Fruit fly (Drosophila melanogaster) whole organism, prepupa: ENCODE data around the gene Spec2.

Experiments used
- Blimp-1 ChIP-seq: fragments of 200-800 bp; sonication (Bioruptor generic); optimal IDR thresholded peaks from 3 replicates; lab custom pipeline; 2017; ENCODE audit warnings: missing biosample characterization, missing genetic modification characterization, mild to moderate bottlenecking, moderate library complexity, missing genetic modification reagents
- CG10669 ChIP-seq: fragments of 200-800 bp; sonication (Bioruptor generic); optimal IDR thresholded peaks from 3 replicates; lab custom pipeline; 2018; ENCODE audit warnings: missing biosample characterization, mild to moderate bottlenecking, missing genetic modification characterization, moderate library complexity
- CG11294 ChIP-seq: fragments of 200-800 bp; sonication (Bioruptor generic); IDR thresholded peaks from 2 replicates; pipeline ENCODE4 v1.3.6; 2022; ENCODE audit warnings: missing biosample characterization, missing genetic modification characterization
- CG11902 ChIP-seq: fragments of 200-800 bp; sonication (Bioruptor generic); optimal IDR thresholded peaks from 3 replicates; lab custom pipeline; 2016; ENCODE audit warnings: missing biosample characterization, missing genetic modification characterization
- CG15336 ChIP-seq: fragments of 200-800 bp; sonication (Bioruptor generic); IDR thresholded peaks from 2 replicates; pipeline ENCODE4 v1.3.6; 2022; ENCODE audit warnings: missing biosample characterization, missing genetic modification characterization
- CG16779 ChIP-seq: fragments of 200-800 bp; sonication (Bioruptor generic); optimal IDR thresholded peaks from 3 replicates; lab custom pipeline; 2017; ENCODE audit warnings: missing biosample characterization, mild to moderate bottlenecking, missing genetic modification characterization
- CG3032 ChIP-seq: fragments of 200-800 bp; optimal IDR thresholded peaks from 2 replicates; lab custom pipeline; 2019; ENCODE audit warnings: missing biosample characterization, mild to moderate bottlenecking, missing genetic modification characterization, moderate library complexity
- CG3919 ChIP-seq: fragments of 200-800 bp; sonication (Bioruptor generic); optimal IDR thresholded peaks from 3 replicates; lab custom pipeline; 2016; ENCODE audit warnings: missing biosample characterization, missing genetic modification characterization
- CG4318 ChIP-seq: fragments of 200-800 bp; sonication (Bioruptor generic); optimal IDR thresholded peaks from 3 replicates; lab custom pipeline; 2017; ENCODE audit warnings: missing biosample characterization, mild to moderate bottlenecking, missing genetic modification characterization
- CG6163 ChIP-seq: fragments of 200-800 bp; sonication (Bioruptor generic); IDR thresholded peaks from 3 replicates; pipeline ENCODE4 v1.3.6; 2022; ENCODE audit warnings: missing biosample characterization, missing genetic modification characterization
- CG6276 ChIP-seq: fragments of 200-800 bp; sonication (Bioruptor generic); optimal IDR thresholded peaks from 2 replicates; lab custom pipeline; 2017; ENCODE audit warnings: missing biosample characterization, mild to moderate bottlenecking, missing genetic modification characterization
- CG6808 ChIP-seq: fragments of 200-800 bp; sonication (Bioruptor generic); optimal IDR thresholded peaks from 3 replicates; lab custom pipeline; 2017; ENCODE audit warnings: missing biosample characterization, missing genetic modification characterization, mild to moderate bottlenecking, moderate library complexity, missing genetic modification reagents
- CG6854 ChIP-seq: fragments of 200-800 bp; sonication (Bioruptor generic); optimal IDR thresholded peaks from 2 replicates; lab custom pipeline; 2017; ENCODE audit warnings: missing biosample characterization, mild to moderate bottlenecking, missing genetic modification characterization
- CG8119 ChIP-seq: fragments of 200-800 bp; sonication (Bioruptor generic); IDR thresholded peaks from 3 replicates; pipeline ENCODE4 v1.3.6; 2022; ENCODE audit warnings: missing biosample characterization, missing genetic modification characterization
- CG8319 ChIP-seq: fragments of 200-800 bp; sonication (Bioruptor generic); optimal IDR thresholded peaks from 3 replicates; lab custom pipeline; 2016; ENCODE audit warnings: missing biosample characterization, missing genetic modification characterization
- CG8632 ChIP-seq: fragments of 200-800 bp; sonication (Bioruptor generic); optimal IDR thresholded peaks from 3 replicates; lab custom pipeline; 2016; ENCODE audit warnings: missing biosample characterization, missing genetic modification characterization
- CG9139 ChIP-seq: fragments of 200-800 bp; sonication (Bioruptor generic); optimal IDR thresholded peaks from 3 replicates; lab custom pipeline; 2017; ENCODE audit warnings: missing biosample characterization, mild to moderate bottlenecking, missing genetic modification characterization
- Eip75B ChIP-seq: fragments of 200-800 bp; sonication (Bioruptor generic); optimal IDR thresholded peaks from 3 replicates; lab custom pipeline; 2016; ENCODE audit warnings: missing biosample characterization, missing genetic modification characterization
- Eip78C ChIP-seq: fragments of 200-800 bp; sonication (Bioruptor generic); peaks from one replicate; lab custom pipeline; 2016; ENCODE audit warnings: missing biosample characterization, missing genetic modification characterization
- Eip93F ChIP-seq: fragments of 200-800 bp; sonication (Bioruptor generic); optimal IDR thresholded peaks from 2 replicates; lab custom pipeline; 2016; ENCODE audit warnings: missing biosample characterization, mild to moderate bottlenecking, missing genetic modification characterization
- Ets21C ChIP-seq: fragments of 200-800 bp; sonication (Bioruptor generic); optimal IDR thresholded peaks from 3 replicates; lab custom pipeline; 2016; ENCODE audit warnings: missing biosample characterization, missing genetic modification characterization
- Ets96B ChIP-seq: fragments of 200-800 bp; optimal IDR thresholded peaks from 2 replicates; lab custom pipeline; 2019; ENCODE audit warnings: missing biosample characterization, mild to moderate bottlenecking, missing genetic modification characterization, moderate library complexity
- Hr38 ChIP-seq: sonication (Bioruptor generic); optimal IDR thresholded peaks from 2 replicates; lab custom pipeline; 2016; ENCODE audit warnings: missing biosample characterization, missing genetic modification characterization
- Hr4 ChIP-seq: fragments of 200-800 bp; sonication (Bioruptor generic); optimal IDR thresholded peaks from 3 replicates; lab custom pipeline; 2016; ENCODE audit warnings: missing biosample characterization, missing genetic modification characterization
- Lpt ChIP-seq: fragments of 200-800 bp; sonication (Bioruptor generic); optimal IDR thresholded peaks from 3 replicates; lab custom pipeline; 2016; ENCODE audit warnings: missing biosample characterization, missing genetic modification characterization
- Met ChIP-seq: fragments of 200-800 bp; sonication (Bioruptor generic); optimal IDR thresholded peaks from 3 replicates; lab custom pipeline; 2016; ENCODE audit warnings: missing biosample characterization, missing genetic modification characterization
- OdsH ChIP-seq: fragments of 200-800 bp; sonication (Bioruptor generic); optimal IDR thresholded peaks from 3 replicates; lab custom pipeline; 2016; ENCODE audit warnings: missing biosample characterization, missing genetic modification characterization
- Smox ChIP-seq: fragments of 200-800 bp; sonication (Bioruptor generic); optimal IDR thresholded peaks from 3 replicates; lab custom pipeline; 2016; ENCODE audit warnings: missing biosample characterization, missing genetic modification characterization
- Sox102F ChIP-seq: fragments of 200-800 bp; sonication (Bioruptor generic); optimal IDR thresholded peaks from 2 replicates; lab custom pipeline; 2016; ENCODE audit warnings: missing biosample characterization, mild to moderate bottlenecking, missing genetic modification characterization
- Sox14 ChIP-seq: fragments of 200-800 bp; sonication (Bioruptor generic); optimal IDR thresholded peaks from 3 replicates; lab custom pipeline; 2016; ENCODE audit warnings: missing biosample characterization, missing genetic modification characterization
- Sox15 ChIP-seq: fragments of 200-800 bp; sonication (Bioruptor generic); optimal IDR thresholded peaks from 3 replicates; lab custom pipeline; 2016; ENCODE audit warnings: missing biosample characterization, missing genetic modification characterization
- achi ChIP-seq: fragments of 200-800 bp; sonication (Bioruptor generic); optimal IDR thresholded peaks from 3 replicates; lab custom pipeline; 2016; ENCODE audit warnings: missing biosample characterization, missing genetic modification characterization
- acj6 ChIP-seq: fragments of 200-800 bp; sonication (Bioruptor generic); optimal IDR thresholded peaks from 3 replicates; lab custom pipeline; 2016; ENCODE audit warnings: missing biosample characterization, missing genetic modification characterization
- dac ChIP-seq: fragments of 200-800 bp; sonication (Bioruptor generic); optimal IDR thresholded peaks from 2 replicates; lab custom pipeline; 2017; ENCODE audit warnings: missing biosample characterization, mild to moderate bottlenecking, missing genetic modification characterization
- dsx ChIP-seq: fragments of 200-800 bp; optimal IDR thresholded peaks from 3 replicates; lab custom pipeline; 2019; ENCODE audit warnings: missing biosample characterization, mild to moderate bottlenecking, missing genetic modification characterization, moderate library complexity; ENCODE audit not compliant: poor library complexity, severe bottlenecking
- eg ChIP-seq: fragments of 200-800 bp; sonication (Bioruptor generic); IDR thresholded peaks from 3 replicates; pipeline ENCODE4 v1.3.6; 2022; ENCODE audit warnings: missing biosample characterization, missing genetic modification characterization
- esn ChIP-seq: fragments of 200-800 bp; sonication (Bioruptor generic); optimal IDR thresholded peaks from 2 replicates; lab custom pipeline; 2016; ENCODE audit warnings: missing biosample characterization, mild to moderate bottlenecking, missing genetic modification characterization, moderate library complexity
- fd59A ChIP-seq: fragments of 200-800 bp; sonication (Bioruptor generic); optimal IDR thresholded peaks from 2 replicates; lab custom pipeline; 2017; ENCODE audit warnings: missing biosample characterization, mild to moderate bottlenecking, missing genetic modification characterization, missing genetic modification reagents
- fd85E ChIP-seq: fragments of 200-800 bp; sonication (Bioruptor generic); optimal IDR thresholded peaks from 3 replicates; lab custom pipeline; 2016; ENCODE audit warnings: missing biosample characterization, missing genetic modification characterization
- fkh ChIP-seq: fragments of 200-800 bp; sonication (Bioruptor generic); optimal IDR thresholded peaks from 3 replicates; lab custom pipeline; 2017; ENCODE audit warnings: missing biosample characterization, mild to moderate bottlenecking, missing genetic modification characterization, moderate library complexity
- lz ChIP-seq: fragments of 200-800 bp; sonication (Bioruptor generic); optimal IDR thresholded peaks from 3 replicates; lab custom pipeline; 2016; ENCODE audit warnings: missing biosample characterization, missing genetic modification characterization
- net ChIP-seq: fragments of 200-800 bp; sonication (Bioruptor generic); optimal IDR thresholded peaks from 3 replicates; lab custom pipeline; 2016; ENCODE audit warnings: missing biosample characterization, missing genetic modification characterization
- pdm3 ChIP-seq: fragments of 200-800 bp; sonication (Bioruptor generic); optimal IDR thresholded peaks from 3 replicates; lab custom pipeline; 2016; ENCODE audit warnings: missing biosample characterization, missing genetic modification characterization
- spab ChIP-seq: fragments of 200-800 bp; sonication (Bioruptor generic); optimal IDR thresholded peaks from 2 replicates; lab custom pipeline; 2017; ENCODE audit warnings: missing biosample characterization, mild to moderate bottlenecking, missing genetic modification characterization, missing genetic modification reagents
- ss ChIP-seq, 2 experiments: fragments of 200-800 bp; sonication (Bioruptor generic); optimal IDR thresholded peaks; 2 replicates in 1 of 2; 3 replicates in 1 of 2; lab custom pipeline; 2017 to 2018; ENCODE audit warnings: mild to moderate bottlenecking in 2 of 2, missing biosample characterization in 2 of 2, missing genetic modification characterization in 2 of 2, moderate library complexity in 1 of 2
- svp ChIP-seq: fragments of 200-800 bp; sonication (Bioruptor generic); peaks from one replicate; lab custom pipeline; 2016; ENCODE audit warnings: missing biosample characterization, missing genetic modification characterization

Gene Spec2

DNA sequence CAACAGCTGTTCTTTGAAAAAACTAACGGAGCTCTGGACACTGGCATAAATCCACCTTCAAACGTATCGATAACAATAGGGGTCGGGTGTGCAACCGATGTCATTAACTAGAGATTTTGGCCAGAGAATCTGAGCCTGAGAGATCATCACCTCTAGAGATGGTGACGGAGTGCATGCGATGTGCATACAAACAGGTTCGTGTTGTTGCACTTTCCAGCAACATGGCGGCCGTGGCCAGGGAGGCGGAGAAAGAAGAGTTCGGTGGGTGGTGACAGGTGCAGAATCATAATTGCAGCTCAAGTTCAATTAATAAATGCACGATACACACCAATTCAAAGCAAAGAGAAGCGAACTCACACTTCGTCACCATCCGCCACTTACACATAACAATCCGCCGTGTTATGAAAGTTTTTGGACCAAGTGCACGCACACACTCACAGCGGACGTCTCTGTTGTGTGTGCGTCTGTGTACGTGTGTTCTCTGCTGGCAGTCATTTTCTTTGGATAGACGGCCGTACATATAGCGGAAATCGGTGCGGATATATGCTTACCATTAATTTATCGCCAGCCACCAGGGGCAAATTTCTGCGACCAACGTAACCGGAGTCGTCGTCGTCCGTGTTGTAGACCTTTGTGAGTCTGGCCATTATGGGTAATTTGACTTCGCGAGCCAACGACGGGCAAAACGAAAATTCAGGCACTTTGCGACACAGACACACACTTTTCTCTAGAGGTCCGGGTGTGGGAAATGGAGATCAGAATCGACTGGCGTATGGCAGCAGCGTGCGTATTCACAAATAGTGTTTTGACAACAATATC is 35.3 kb upstream of the Spec2 start (continued):
- TF ChIP-seq Blimp-1 (GFP tag; lab: Kevin White, UChicago) (no peak), CG6276 (GFP tag; lab: Kevin White, UChicago) (no peak), Sox14 (no peak), Ets21C (no peak), Ets96B (no peak), CG9139 (GFP tag; lab: Kevin White, UChicago) (no peak), Smox (GFP tag; lab: Kevin White, UChicago) (no peak), CG11294 (no peak), ss (GFP tag; optimal IDR thresholded peaks at IDR 0.05; lab: Kevin White, UChicago) (no peak), eg (GFP tag; lab: Robert Waterston, UW) (no peak), Met (GFP tag; lab: Kevin White, UChicago) (no peak), fd59A (GFP tag; lab: Kevin White, UChicago) (no peak), CG6163 (GFP tag; lab: Robert Waterston, UW) (no peak), fkh (no peak), Eip93F (no peak), dac (GFP tag; lab: Kevin White, UChicago) (no peak), Sox15 (GFP tag; lab: Kevin White, UChicago) (no peak), dsx (no peak), CG3919 (GFP tag; lab: Kevin White, UChicago) (no peak)
- TF ChIP-seq, all 60 proteins: peak for 12

DNA sequence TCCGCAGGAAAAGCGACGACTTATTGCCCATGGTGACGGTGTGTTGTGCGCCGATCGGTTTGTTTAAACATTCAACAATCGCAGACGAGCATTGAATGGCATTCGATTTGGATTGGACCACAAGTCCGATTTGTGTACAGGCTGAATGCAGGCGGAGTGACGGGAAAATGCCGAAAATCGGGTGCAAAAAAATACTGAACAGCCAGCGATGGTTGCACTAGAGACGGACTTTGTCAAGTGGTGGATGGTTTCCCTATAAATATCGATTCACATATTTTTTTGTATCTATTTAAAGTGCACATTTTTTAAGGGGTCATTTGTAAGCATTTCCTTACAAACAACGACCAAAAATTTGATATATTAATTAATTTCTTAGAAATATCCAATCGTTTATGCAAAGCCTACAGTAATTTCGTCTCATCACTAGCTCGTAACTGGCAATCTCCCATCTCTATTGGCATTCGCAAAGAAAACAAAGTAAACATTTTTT is 30.8 kb upstream of the Spec2 start, which contains the start of the genes elm and MED27:
Gene elm, minus strand, starts transcription at position 170 of the 490 bp plus-strand sequence.
Gene MED27, plus strand, starts transcription at position 448 of the 490 bp plus-strand sequence.
- TF ChIP-seq CG8319 (GFP tag; lab: Kevin White, UChicago), result peak; percentile 86
- TF ChIP-seq esn (GFP tag; lab: Kevin White, UChicago), result peak; percentile 94
- peak; percentile 46 for TF ChIP-seq CG6854 (GFP tag; lab: Kevin White, UChicago)
- TF ChIP-seq CG3919 (GFP tag; lab: Kevin White, UChicago), result peak; percentile 91
- TF ChIP-seq Sox15 (GFP tag; lab: Kevin White, UChicago), result peak; percentile 94
- TF ChIP-seq acj6 (GFP tag; lab: Kevin White, UChicago), result peak; percentile 94
- TF ChIP-seq lz (GFP tag; lab: Kevin White, UChicago), result peak; percentile 96
- peak; percentile 95 for TF ChIP-seq Sox14
- TF ChIP-seq CG3032 (tag; lab: Kevin White, UChicago), result peak; percentile 93
- TF ChIP-seq fd85E, result no peak
- TF ChIP-seq CG4318 (GFP tag; lab: Kevin White, UChicago), result no peak
- peak; percentile 94 for TF ChIP-seq Hr4 (GFP tag; lab: Kevin White, UChicago)
- TF ChIP-seq Eip93F, result peak; percentile 76
- TF ChIP-seq net (GFP tag; lab: Kevin White, UChicago), result peak; percentile 83
- TF ChIP-seq svp (GFP tag; lab: Kevin White, UChicago), result peak; percentile 98
- TF ChIP-seq fkh, result peak; percentile 96
- TF ChIP-seq Hr38, result peak; percentile 44
- TF ChIP-seq CG15336 (GFP tag; lab: Robert Waterston, UW), result peak; percentile 74
- TF ChIP-seq Ets21C, result peak; percentile 95
- TF ChIP-seq CG8119 (GFP tag; lab: Robert Waterston, UW), result peak; percentile 84
- no peak for TF ChIP-seq CG6276 (GFP tag; lab: Kevin White, UChicago)
- peak; percentile 94 for TF ChIP-seq OdsH
- TF ChIP-seq Eip75B, result peak; percentile 89
- peak; percentile 80 for TF ChIP-seq fd59A (GFP tag; lab: Kevin White, UChicago)
- no peak for TF ChIP-seq CG9139 (GFP tag; lab: Kevin White, UChicago)
- peak; percentile 92 for TF ChIP-seq Smox (GFP tag; lab: Kevin White, UChicago)
- TF ChIP-seq CG10669 (GFP tag; lab: Kevin White, UChicago), result peak; percentile 82
- peak; percentile 78 for TF ChIP-seq CG6808 (GFP tag; lab: Kevin White, UChicago)
- TF ChIP-seq CG8632 (GFP tag; lab: Kevin White, UChicago), result peak; percentile 83
- TF ChIP-seq Eip78C (GFP tag; lab: Kevin White, UChicago), result peak; percentile 95
- TF ChIP-seq dac (GFP tag; lab: Kevin White, UChicago), result peak; percentile 64
- TF ChIP-seq pdm3 (GFP tag; lab: Kevin White, UChicago), result peak; percentile 94
- TF ChIP-seq CG16779 (tag; lab: Kevin White, UChicago), result no peak
- peak; percentile 88 for TF ChIP-seq Sox102F
- peak; percentile 76 for TF ChIP-seq Lpt (GFP tag; lab: Kevin White, UChicago)
- TF ChIP-seq spab (GFP tag; lab: Kevin White, UChicago), result no peak
- peak; percentile 93 for TF ChIP-seq CG11902 (GFP tag; lab: Kevin White, UChicago)
- TF ChIP-seq CG11294, result peak; percentile 67; the same call in 1 of the 2 replicates
- TF ChIP-seq Ets96B, result peak; percentile 87
- peak; percentile 87 for TF ChIP-seq CG6163 (GFP tag; lab: Robert Waterston, UW)
- TF ChIP-seq achi, result peak; percentile 89
